Worm (Caenorhabditis elegans) whole organism, midembryonic: Measurements from ENCODE around the gene acdh-12.

Source experiments
- T22C8.4 ChIP-seq: fragments of 200-800 bp; sonication (Bioruptor generic); IDR thresholded peaks from 2 replicates; pipeline ENCODE4 v1.3.6; 2022; ENCODE audit warnings: missing genetic modification characterization, missing compliant biosample characterization
- flt-1 ChIP-seq: fragments of 200-800 bp; sonication (Bioruptor generic); IDR thresholded peaks from 2 replicates; pipeline ENCODE4 v1.3.6; 2022; ENCODE audit warnings: missing genetic modification characterization, missing compliant biosample characterization
- klf-2 ChIP-seq: fragments of 200-800 bp; sonication (Bioruptor generic); conservative IDR thresholded peaks from 2 replicates; pipeline ENCODE4 v1.3.6; 2022; ENCODE audit warnings: missing genetic modification reagents, missing genetic modification characterization, missing compliant biosample characterization
- med-1 ChIP-seq: sonication (generic microtip); optimal IDR thresholded peaks from 2 replicates; lab custom pipeline; 2017; ENCODE audit warnings: missing genetic modification characterization, mild to moderate bottlenecking, missing compliant biosample characterization, antibody characterized with exemption, missing genetic modification reagents; ENCODE audit not compliant: insufficient read depth
- ref-1 ChIP-seq: fragments of 200-800 bp; sonication (Bioruptor generic); conservative IDR thresholded peaks from 2 replicates; pipeline ENCODE4 v1.3.6; 2022; ENCODE audit warnings: missing genetic modification reagents, missing genetic modification characterization, missing compliant biosample characterization
- tab-1 ChIP-seq: fragments of 200-800 bp; sonication (Bioruptor generic); IDR thresholded peaks from 2 replicates; pipeline ENCODE4 v1.3.6; 2022; ENCODE audit warnings: missing genetic modification characterization, missing compliant biosample characterization
- ztf-23 ChIP-seq: fragments of 200-800 bp; sonication (Bioruptor generic); IDR thresholded peaks from 2 replicates; pipeline ENCODE4 v1.3.6; 2022; ENCODE audit warnings: missing genetic modification reagents, missing genetic modification characterization, missing compliant biosample characterization
- ztf-29 ChIP-seq: fragments of 200-800 bp; sonication (Bioruptor generic); IDR thresholded peaks from 2 replicates; pipeline ENCODE4 v1.3.6; 2022; ENCODE audit warnings: missing genetic modification reagents, missing genetic modification characterization, missing compliant biosample characterization

DNA sequence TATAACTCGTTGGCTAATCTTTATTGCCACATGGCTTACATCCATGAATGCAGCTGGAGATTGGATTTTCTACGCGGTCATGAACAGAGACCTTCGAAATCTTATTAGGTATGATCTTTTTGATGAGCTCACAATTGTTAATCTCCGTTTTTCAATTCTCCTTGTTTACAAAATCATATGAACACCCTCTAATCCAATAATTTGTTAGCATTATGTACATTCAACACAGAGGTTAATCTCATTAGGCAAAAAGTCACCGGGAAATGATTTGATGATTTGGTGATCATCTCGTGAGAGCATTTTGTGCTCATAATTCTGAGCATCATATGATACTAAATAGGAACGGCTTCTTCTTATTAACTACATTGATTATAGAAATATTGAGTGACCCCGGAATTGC, 49.2 kb downstream of the acdh-12 start:
- TF ChIP-seq klf-2 (GFP tag; lab: Robert Waterston, UW) (no peak), T22C8.4 (no peak), flt-1 (GFP tag; lab: Robert Waterston, UW) (no peak), ztf-23 (GFP tag; lab: Robert Waterston, UW) (no peak), ref-1 (no peak), tab-1 (GFP tag; lab: Robert Waterston, UW) (no peak), med-1 (GFP tag; lab: Kevin White, UChicago) (no peak), ztf-29 (no peak)
